Fruit fly (Drosophila melanogaster) whole organism, embryonic: ENCODE data around the gene Spase12.

ENCODE experiments used
- Blimp-1 ChIP-seq: fragments of 200-800 bp; sonication (Bioruptor generic); optimal IDR thresholded peaks from 3 replicates; lab custom pipeline; 2018; ENCODE audit warnings: missing biosample characterization, missing genetic modification characterization, mild to moderate bottlenecking, moderate library complexity, missing genetic modification reagents
- BtbVII ChIP-seq: fragments of 200-800 bp; sonication (Bioruptor generic); optimal IDR thresholded peaks from 3 replicates; lab custom pipeline; 2017; ENCODE audit warnings: missing biosample characterization, mild to moderate bottlenecking, missing genetic modification characterization
- CG10147 ChIP-seq: fragments of 200-800 bp; sonication (Bioruptor generic); optimal IDR thresholded peaks from 2 replicates; lab custom pipeline; 2019; ENCODE audit warnings: missing biosample characterization, mild to moderate bottlenecking, missing genetic modification characterization, moderate library complexity
- CG11247 ChIP-seq: fragments of 200-800 bp; sonication (Bioruptor generic); IDR thresholded peaks from 2 replicates; pipeline ENCODE4 v1.3.6; 2022; ENCODE audit warnings: missing biosample characterization, missing genetic modification characterization
- CG11696 ChIP-seq: fragments of 200-800 bp; sonication (Bioruptor generic); IDR thresholded peaks from 2 replicates; pipeline ENCODE4 v1.3.6; 2022; ENCODE audit warnings: missing biosample characterization, missing genetic modification characterization
- CG14965 ChIP-seq: fragments of 200-800 bp; sonication (Bioruptor generic); optimal IDR thresholded peaks from 2 replicates; lab custom pipeline; 2016; ENCODE audit warnings: missing biosample characterization, missing genetic modification characterization, borderline replicate concordance
- CG1603 ChIP-seq: fragments of 200-800 bp; sonication (Bioruptor generic); optimal IDR thresholded peaks from 2 replicates; lab custom pipeline; 2019; ENCODE audit warnings: missing biosample characterization, mild to moderate bottlenecking, missing genetic modification characterization, moderate library complexity
- CG17568 ChIP-seq: fragments of 200-800 bp; sonication (Bioruptor generic); optimal IDR thresholded peaks from 2 replicates; lab custom pipeline; 2018; ENCODE audit warnings: missing biosample characterization, mild to moderate bottlenecking, missing genetic modification characterization, moderate library complexity
- CG17829 ChIP-seq: fragments of 200-800 bp; optimal IDR thresholded peaks from 2 replicates; lab custom pipeline; 2019; ENCODE audit warnings: missing biosample characterization, mild to moderate bottlenecking, missing genetic modification characterization, moderate library complexity
- CG18619 ChIP-seq: fragments of 200-800 bp; sonication (Bioruptor generic); optimal IDR thresholded peaks from 3 replicates; lab custom pipeline; 2017; ENCODE audit warnings: missing biosample characterization, mild to moderate bottlenecking, missing genetic modification characterization
- CG2712 ChIP-seq: fragments of 200-800 bp; optimal IDR thresholded peaks from 3 replicates; lab custom pipeline; 2019; ENCODE audit warnings: missing biosample characterization, mild to moderate bottlenecking, missing genetic modification characterization, moderate library complexity
- CG30403 ChIP-seq: fragments of 200-800 bp; sonication (Bioruptor generic); optimal IDR thresholded peaks from 3 replicates; lab custom pipeline; 2016; ENCODE audit warnings: missing biosample characterization, missing genetic modification characterization
- CG3065 ChIP-seq: fragments of 200-800 bp; sonication (Bioruptor generic); optimal IDR thresholded peaks from 2 replicates; lab custom pipeline; 2016; ENCODE audit warnings: missing biosample characterization, missing genetic modification characterization
- CG32772 ChIP-seq: fragments of 200-800 bp; sonication (Bioruptor generic); IDR thresholded peaks from 2 replicates; pipeline ENCODE4 v1.3.6; 2022; ENCODE audit warnings: missing biosample characterization, missing genetic modification characterization
- CG6854 ChIP-seq: fragments of 200-800 bp; sonication (Bioruptor generic); optimal IDR thresholded peaks from 3 replicates; lab custom pipeline; 2017; ENCODE audit warnings: missing biosample characterization, mild to moderate bottlenecking, missing genetic modification characterization
- CG7963 ChIP-seq: fragments of 200-800 bp; sonication (Bioruptor generic); IDR thresholded peaks from 3 replicates; pipeline ENCODE4 v1.3.6; 2022; ENCODE audit warnings: missing biosample characterization, missing genetic modification characterization; ENCODE audit not compliant: partially characterized antibody
- CG9797 ChIP-seq: fragments of 200-800 bp; sonication (Bioruptor generic); optimal IDR thresholded peaks from 3 replicates; lab custom pipeline; 2018; ENCODE audit warnings: missing biosample characterization, mild to moderate bottlenecking, missing genetic modification characterization
- Dek ChIP-seq: fragments of 200-800 bp; sonication (Bioruptor generic); optimal IDR thresholded peaks from 3 replicates; lab custom pipeline; 2019; ENCODE audit warnings: missing biosample characterization, mild to moderate bottlenecking, missing genetic modification characterization, moderate library complexity
- Dfd ChIP-seq, 2 experiments: fragments of >200 bp; optimal IDR thresholded peaks; 2 replicates each; lab custom pipeline; 2017; ENCODE audit warnings: missing biosample characterization in 2 of 2, missing genetic modification characterization in 2 of 2
- Dp ChIP-seq: fragments of 200-800 bp; sonication (Bioruptor generic); optimal IDR thresholded peaks from 2 replicates; lab custom pipeline; 2018; ENCODE audit warnings: missing biosample characterization, mild to moderate bottlenecking, missing genetic modification characterization, moderate library complexity
- Fer1 ChIP-seq: fragments of 200-800 bp; sonication (Bioruptor generic); optimal IDR thresholded peaks from 2 replicates; lab custom pipeline; 2017; ENCODE audit warnings: missing biosample characterization, mild to moderate bottlenecking, missing genetic modification characterization
- Fer3 ChIP-seq: fragments of 200-800 bp; sonication (Bioruptor generic); optimal IDR thresholded peaks from 2 replicates; lab custom pipeline; 2018; ENCODE audit warnings: missing biosample characterization, mild to moderate bottlenecking, missing genetic modification characterization, moderate library complexity
- HLH3B ChIP-seq: fragments of 200-800 bp; sonication (Bioruptor generic); IDR thresholded peaks from 2 replicates; pipeline ENCODE4 v1.3.6; 2022; ENCODE audit warnings: missing biosample characterization, missing genetic modification characterization
- HmgD ChIP-seq: fragments of 200-800 bp; sonication (Bioruptor generic); optimal IDR thresholded peaks from 3 replicates; lab custom pipeline; 2016; ENCODE audit warnings: missing biosample characterization, missing genetic modification characterization
- Hmr ChIP-seq: fragments of 200-800 bp; sonication (Bioruptor generic); optimal IDR thresholded peaks from 3 replicates; lab custom pipeline; 2017; ENCODE audit warnings: mild to moderate bottlenecking, missing biosample characterization, missing genetic modification reagents, missing genetic modification characterization
- Hr51 ChIP-seq, 2 experiments: fragments of 200-800 bp; sonication (Bioruptor generic); optimal IDR thresholded peaks; 2 replicates in 1 of 2; 3 replicates in 1 of 2; lab custom pipeline; 2016 to 2018; ENCODE audit warnings: missing biosample characterization in 2 of 2, missing genetic modification characterization in 2 of 2, mild to moderate bottlenecking in 1 of 2, moderate library complexity in 1 of 2
- MESR4 ChIP-seq: fragments of 200-800 bp; sonication (Bioruptor generic); optimal IDR thresholded peaks from 2 replicates; lab custom pipeline; 2018; ENCODE audit warnings: missing biosample characterization, mild to moderate bottlenecking, missing genetic modification characterization, moderate library complexity
- MTF-1 ChIP-seq: fragments of 200-800 bp; sonication (Bioruptor generic); optimal IDR thresholded peaks from 2 replicates; lab custom pipeline; 2018; ENCODE audit warnings: missing biosample characterization, mild to moderate bottlenecking, missing genetic modification characterization, borderline replicate concordance
- Meics ChIP-seq: fragments of 200-800 bp; sonication (Bioruptor generic); optimal IDR thresholded peaks from 2 replicates; lab custom pipeline; 2017; ENCODE audit warnings: missing biosample characterization, mild to moderate bottlenecking, missing genetic modification characterization
- Scr ChIP-seq: fragments of 200-800 bp; sonication (Bioruptor generic); IDR thresholded peaks from 2 replicates; pipeline ENCODE4 v1.3.6; 2022; ENCODE audit warnings: missing biosample characterization, missing genetic modification characterization; ENCODE audit not compliant: partially characterized antibody
- Side ChIP-seq: fragments of 200-800 bp; sonication (Bioruptor generic); optimal IDR thresholded peaks from 2 replicates; lab custom pipeline; 2016; ENCODE audit warnings: missing biosample characterization, missing genetic modification characterization
- Six4 ChIP-seq: fragments of 200-800 bp; sonication (Bioruptor generic); optimal IDR thresholded peaks from 2 replicates; lab custom pipeline; 2016; ENCODE audit warnings: missing biosample characterization, missing genetic modification characterization
- Sox102F ChIP-seq: fragments of 200-800 bp; sonication (Bioruptor generic); optimal IDR thresholded peaks from 2 replicates; lab custom pipeline; 2018; ENCODE audit warnings: missing biosample characterization, mild to moderate bottlenecking, missing genetic modification characterization, moderate library complexity
- cas ChIP-seq: fragments of 200-800 bp; sonication (Bioruptor generic); IDR thresholded peaks from 2 replicates; pipeline ENCODE4 v1.3.6; 2022; ENCODE audit warnings: missing biosample characterization, missing genetic modification characterization
- en ChIP-seq: fragments of 200-800 bp; sonication (Bioruptor generic); optimal IDR thresholded peaks from 2 replicates; lab custom pipeline; 2016; ENCODE audit warnings: missing biosample characterization, missing genetic modification characterization
- ewg ChIP-seq: fragments of 200-800 bp; sonication (Bioruptor generic); optimal IDR thresholded peaks from 3 replicates; lab custom pipeline; 2017; ENCODE audit warnings: mild to moderate bottlenecking, missing biosample characterization, missing genetic modification reagents, missing genetic modification characterization
- fd64A ChIP-seq: fragments of 200-800 bp; sonication (Bioruptor generic); optimal IDR thresholded peaks from 3 replicates; lab custom pipeline; 2018; ENCODE audit warnings: missing biosample characterization, mild to moderate bottlenecking, missing genetic modification characterization
- h ChIP-seq: fragments of >200 bp; optimal IDR thresholded peaks from 2 replicates; lab custom pipeline; 2017
- hbn ChIP-seq: fragments of 200-800 bp; sonication (Bioruptor generic); IDR thresholded peaks from 2 replicates; pipeline ENCODE4 v1.3.6; 2022; ENCODE audit warnings: missing biosample characterization, missing genetic modification characterization; ENCODE audit not compliant: partially characterized antibody
- kay ChIP-seq: fragments of 200-800 bp; sonication (Bioruptor generic); optimal IDR thresholded peaks from 2 replicates; lab custom pipeline; 2016; ENCODE audit warnings: missing biosample characterization, missing genetic modification characterization
- lbe ChIP-seq: fragments of 200-800 bp; sonication (Bioruptor generic); optimal IDR thresholded peaks from 2 replicates; lab custom pipeline; 2016; ENCODE audit warnings: missing biosample characterization, mild to moderate bottlenecking, missing genetic modification characterization
- mirr ChIP-seq: fragments of 200-800 bp; sonication (Bioruptor generic); optimal IDR thresholded peaks from 3 replicates; lab custom pipeline; 2018; ENCODE audit warnings: missing biosample characterization, mild to moderate bottlenecking, missing genetic modification characterization
- nom ChIP-seq: fragments of 200-800 bp; sonication (Bioruptor generic); optimal IDR thresholded peaks from 2 replicates; lab custom pipeline; 2017; ENCODE audit warnings: missing biosample characterization, missing genetic modification characterization, mild to moderate bottlenecking, moderate library complexity, missing genetic modification reagents
- odd ChIP-seq: fragments of 200-800 bp; sonication (Bioruptor generic); optimal IDR thresholded peaks from 2 replicates; lab custom pipeline; 2017; ENCODE audit warnings: missing biosample characterization, mild to moderate bottlenecking, missing genetic modification characterization
- pan ChIP-seq, 4 experiments: fragments of >200 bp in 3 of 4; fragments of 200-800 bp in 1 of 4; sonication (Bioruptor generic) in 1 of 4; optimal IDR thresholded peaks in 3 of 4; IDR thresholded peaks in 1 of 4; 2 replicates each; pipeline versions ENCODE4 v1.3.6 to Lab custom; 2017 to 2022; ENCODE audit warnings: missing biosample characterization in 2 of 4, missing genetic modification characterization in 2 of 4, mixed read lengths in 1 of 4
- shn ChIP-seq: fragments of 200-800 bp; sonication (Bioruptor generic); optimal IDR thresholded peaks from 3 replicates; lab custom pipeline; 2016; ENCODE audit warnings: missing biosample characterization, missing genetic modification characterization
- stwl ChIP-seq: fragments of 200-800 bp; sonication (Bioruptor generic); optimal IDR thresholded peaks from 3 replicates; lab custom pipeline; 2018; ENCODE audit warnings: missing biosample characterization, mild to moderate bottlenecking, missing genetic modification characterization, moderate library complexity
- ttk ChIP-seq: fragments of 200-800 bp; sonication (Bioruptor generic); IDR thresholded peaks from 2 replicates; pipeline ENCODE4 v2.1.2; 2022; ENCODE audit warnings: missing biosample characterization, missing genetic modification characterization
- unc-4 ChIP-seq: fragments of 200-800 bp; sonication (Bioruptor generic); IDR thresholded peaks from 2 replicates; pipeline ENCODE4 v1.3.6; 2022; ENCODE audit warnings: missing biosample characterization, missing genetic modification characterization; ENCODE audit not compliant: partially characterized antibody
- z ChIP-seq: fragments of 200-800 bp; sonication (Bioruptor generic); IDR thresholded peaks from 3 replicates; pipeline ENCODE4 v1.3.6; 2022; ENCODE audit warnings: missing biosample characterization, missing genetic modification characterization

The Spase12 gene

dm6 chr3R:29522164-29522563 is 31.2 kb upstream of the Spase12 start (continued):
- TF ChIP-seq Sox102F (GFP tag; lab: Kevin White, UChicago) (peak; percentile 49), HmgD (GFP tag; lab: Kevin White, UChicago) (no peak), MTF-1 (peak; percentile 28), kay (GFP tag; lab: Kevin White, UChicago) (no peak), CG11247 (no peak), pan (optimal IDR thresholded peaks at IDR 0.05; lab: Kevin White, UChicago) (no peak), pan (GFP tag; optimal IDR thresholded peaks at IDR 0.05 in 1 of 2, IDR thresholded peaks at IDR 0.05 in 1 of 2) (peak in 1 of 2 experiments; percentile 60), Dfd (GFP tag; optimal IDR thresholded peaks at IDR 0.05; lab: Kevin White, UChicago) (no peak), Meics (GFP tag; lab: Kevin White, UChicago) (no peak), ewg (GFP tag; lab: Kevin White, UChicago) (no peak), Fer1 (no peak), Fer3 (tag; lab: Kevin White, UChicago) (no peak), fd64A (GFP tag; lab: Kevin White, UChicago) (no peak), CG6854 (GFP tag; lab: Kevin White, UChicago) (no peak), Hmr (GFP tag; lab: Kevin White, UChicago) (no peak), CG2712 (peak; percentile 83), CG32772 (peak; percentile 58), ttk (GFP tag; lab: Robert Waterston, UW) (no peak), CG1603 (tag; lab: Kevin White, UChicago) (peak; percentile 64), CG7963 (no peak), CG17568 (GFP tag; lab: Kevin White, UChicago) (no peak), CG11696 (GFP tag; lab: Robert Waterston, UW) (no peak), CG17829 (tag; lab: Kevin White, UChicago) (peak; percentile 80), cas (GFP tag; lab: Robert Waterston, UW) (no peak), Dp (GFP tag; lab: Kevin White, UChicago) (no peak), Dek (no peak), CG18619 (GFP tag; lab: Kevin White, UChicago) (no peak), MESR4 (GFP tag; lab: Kevin White, UChicago) (no peak), Scr (GFP tag; lab: Robert Waterston, UW) (no peak), shn (GFP tag; lab: Kevin White, UChicago) (no peak), Blimp-1 (GFP tag; lab: Kevin White, UChicago) (peak; percentile 62), Side (GFP tag; lab: Kevin White, UChicago) (no peak), lbe (peak; percentile 15), CG14965 (GFP tag; lab: Kevin White, UChicago) (no peak), odd (GFP tag; lab: Kevin White, UChicago) (no peak), hbn (no peak), CG30403 (GFP tag; lab: Kevin White, UChicago) (peak; percentile 44), Hr51 (GFP tag; optimal IDR thresholded peaks at IDR 0.05; lab: Kevin White, UChicago) (peak in 1 of 2 experiments; percentile 6), unc-4 (GFP tag; lab: Robert Waterston, UW) (no peak), stwl (tag; lab: Kevin White, UChicago) (no peak), z (no peak), mirr (GFP tag; lab: Kevin White, UChicago) (no peak), Six4 (GFP tag; lab: Kevin White, UChicago) (peak; percentile 45), HLH3B (GFP tag; lab: Robert Waterston, UW) (peak; percentile 28; the same call in 1 of the 2 replicates), BtbVII (GFP tag; lab: Kevin White, UChicago) (no peak), nom (peak; percentile 32), CG9797 (GFP tag; lab: Kevin White, UChicago) (no peak), en (GFP tag; lab: Kevin White, UChicago) (no peak), CG10147 (GFP tag; lab: Kevin White, UChicago) (no peak), h (no peak), CG3065 (GFP tag; lab: Kevin White, UChicago) (no peak)
